Worm (Caenorhabditis elegans) whole organism, L2 larva: Measurements from ENCODE around the gene phf-10.

Experiments used
- aly-2 ChIP-seq: fragments of 150-350 bp; optimal IDR thresholded peaks from 2 replicates; lab custom pipeline; 2014; ENCODE audit warnings: missing biosample characterization, missing genetic modification characterization
- lin-39 ChIP-seq: fragments of 150-350 bp; optimal IDR thresholded peaks from 2 replicates; lab custom pipeline; 2014; ENCODE audit warnings: missing biosample characterization, missing genetic modification reagents, missing genetic modification characterization
- nhr-77 ChIP-seq: fragments of 150-350 bp; optimal IDR thresholded peaks from 2 replicates; lab custom pipeline; 2014; ENCODE audit warnings: missing biosample characterization, missing genetic modification characterization
- skn-1 ChIP-seq: sonication (generic microtip); optimal IDR thresholded peaks from 2 replicates; lab custom pipeline; 2017; ENCODE audit warnings: missing biosample characterization, missing genetic modification characterization
- snpc-4 ChIP-seq: fragments of 150-350 bp; optimal IDR thresholded peaks from 2 replicates; lab custom pipeline; 2014; ENCODE audit warnings: missing biosample characterization, missing genetic modification characterization
- unc-62 ChIP-seq: fragments of 150-350 bp; optimal IDR thresholded peaks from 2 replicates; lab custom pipeline; 2014; ENCODE audit warnings: missing biosample characterization, missing genetic modification reagents, missing genetic modification characterization
- ztf-4 ChIP-seq: fragments of 150-350 bp; optimal IDR thresholded peaks from 2 replicates; lab custom pipeline; 2014; ENCODE audit warnings: missing biosample characterization, missing genetic modification characterization

ce11 chrV:258730-259129, 52.6 kb downstream of the phf-10 start, which contains the start of gene nhr-204:
- no peak for TF ChIP-seq lin-39
- no peak for TF ChIP-seq unc-62
- TF ChIP-seq nhr-77 (tag; lab: Kevin White, UChicago): no peak
- no peak for TF ChIP-seq skn-1 (tag; lab: Kevin White, UChicago)
- no peak for TF ChIP-seq ztf-4 (tag; lab: Kevin White, UChicago)
- TF ChIP-seq aly-2: no peak
- no peak for TF ChIP-seq snpc-4 (tag; lab: Kevin White, UChicago)
